Fruit fly (Drosophila melanogaster): ENCODE data around the gene CG33666.

DNA sequence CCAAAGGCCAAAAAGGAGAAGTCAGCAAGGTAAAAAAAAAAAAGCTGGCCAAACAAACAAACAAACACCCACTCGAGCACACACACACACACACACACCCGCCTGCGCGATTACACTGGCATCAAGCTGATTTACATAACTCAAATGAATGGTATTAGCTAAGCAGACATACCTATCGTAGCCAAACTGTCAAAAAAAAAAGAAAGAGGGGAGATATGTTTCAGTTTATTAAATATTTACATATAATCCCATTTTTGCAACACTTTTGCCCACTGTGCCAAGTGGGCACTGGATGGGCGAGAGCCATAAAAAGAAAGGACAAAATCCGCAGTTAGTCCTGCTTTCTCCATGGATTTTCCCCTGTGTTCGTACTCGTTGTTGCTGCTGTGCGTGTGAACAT lies 37.3 kb downstream of the CG33666 start:
- no peak for TF ChIP-seq CG7101 (tag; optimal IDR thresholded peaks at IDR 0.05)
- TF ChIP-seq pad (GFP tag; optimal IDR thresholded peaks at IDR 0.05), result no peak
- no peak for TF ChIP-seq kay (GFP tag; ENCODE audit: borderline replicate concordance)
- no peak for TF ChIP-seq CG1620 (GFP tag; optimal IDR thresholded peaks at IDR 0.05)
- TF ChIP-seq CG11617 (GFP tag; optimal IDR thresholded peaks at IDR 0.05), result no peak
- TF ChIP-seq bab1 (GFP tag; optimal IDR thresholded peaks at IDR 0.05), result no peak
- TF ChIP-seq cnc (optimal IDR thresholded peaks at IDR 0.05), result no peak
- TF ChIP-seq Mnt (GFP tag; optimal IDR thresholded peaks at IDR 0.05), result no peak
- TF ChIP-seq cic (GFP tag; optimal IDR thresholded peaks at IDR 0.05), result no peak
- no peak for TF ChIP-seq Crg-1 (GFP tag; optimal IDR thresholded peaks at IDR 0.05)
- TF ChIP-seq CG5204 (GFP tag; optimal IDR thresholded peaks at IDR 0.05), result no peak
- no peak for TF ChIP-seq tj (GFP tag; optimal IDR thresholded peaks at IDR 0.05)
- no peak for TF ChIP-seq toe (GFP tag; optimal IDR thresholded peaks at IDR 0.05)
- TF ChIP-seq Hr96 (GFP tag; optimal IDR thresholded peaks at IDR 0.05), result no peak
